Worm (Caenorhabditis elegans) whole organism, L4 larva: ENCODE results near the gene srh-73.

Experiments
- D1046.2 ChIP-seq: fragments of 200-800 bp; sonication (Bioruptor generic); IDR thresholded peaks from 2 replicates; pipeline ENCODE4 v1.3.6; 2022; ENCODE audit warnings: missing genetic modification characterization, missing compliant biosample characterization
- F10B5.3 ChIP-seq: sonication (generic microtip); optimal IDR thresholded peaks from 2 replicates; lab custom pipeline; 2016; ENCODE audit warnings: mild to moderate bottlenecking, missing genetic modification characterization, missing compliant biosample characterization
- F49E8.2 ChIP-seq: sonication (generic microtip); optimal IDR thresholded peaks from 2 replicates; lab custom pipeline; 2016; ENCODE audit warnings: missing compliant biosample characterization, mild to moderate bottlenecking, missing genetic modification characterization, borderline replicate concordance
- R02D3.7 ChIP-seq: fragments of 150-350 bp; sonication (generic microtip); optimal IDR thresholded peaks from 3 replicates; lab custom pipeline; 2014; ENCODE audit warnings: missing biosample characterization, missing genetic modification characterization
- Y5F2A.4 ChIP-seq: fragments of 200-800 bp; sonication (Bioruptor generic); optimal IDR thresholded peaks from 2 replicates; lab custom pipeline; 2018; ENCODE audit warnings: mild to moderate bottlenecking, missing genetic modification characterization, missing compliant biosample characterization
- aha-1 ChIP-seq: fragments of 150-350 bp; peaks from one replicate; lab custom pipeline; 2014; ENCODE audit warnings: missing biosample characterization, missing genetic modification characterization
- aly-2 ChIP-seq: sonication (generic microtip); optimal IDR thresholded peaks from 2 replicates; lab custom pipeline; 2018; ENCODE audit warnings: missing biosample characterization, missing genetic modification characterization
- ceh-20 ChIP-seq: fragments of 200-800 bp; sonication (Bioruptor generic); IDR thresholded peaks from 2 replicates; pipeline ENCODE4 v1.3.6; 2022; ENCODE audit warnings: missing genetic modification reagents, missing genetic modification characterization, missing compliant biosample characterization
- ceh-32 ChIP-seq: sonication (generic microtip); optimal IDR thresholded peaks from 2 replicates; lab custom pipeline; 2016; ENCODE audit warnings: mild to moderate bottlenecking, missing genetic modification characterization, missing compliant biosample characterization; ENCODE audit not compliant: poor library complexity
- cey-2 ChIP-seq: sonication (generic microtip); optimal IDR thresholded peaks from 3 replicates; lab custom pipeline; 2017; ENCODE audit warnings: missing genetic modification characterization, mild to moderate bottlenecking, missing compliant biosample characterization, antibody characterized with exemption, borderline replicate concordance; ENCODE audit not compliant: insufficient read depth
- ctbp-1 ChIP-seq: fragments of 200-800 bp; sonication (Bioruptor generic); IDR thresholded peaks from 2 replicates; pipeline ENCODE4 v1.3.6; 2022; ENCODE audit warnings: missing genetic modification reagents, missing genetic modification characterization, missing compliant biosample characterization
- daf-19 ChIP-seq: fragments of 200-800 bp; sonication (Bioruptor generic); conservative IDR thresholded peaks from 2 replicates; pipeline ENCODE4 v1.3.6; 2022; ENCODE audit warnings: missing genetic modification characterization, missing compliant biosample characterization
- duxl-1 ChIP-seq: sonication (generic microtip); optimal IDR thresholded peaks from 2 replicates; lab custom pipeline; 2016; ENCODE audit warnings: mild to moderate bottlenecking, missing genetic modification characterization, moderate library complexity, missing compliant biosample characterization; ENCODE audit not compliant: poor library complexity
- egl-27 ChIP-seq: sonication (generic microtip); optimal IDR thresholded peaks from 3 replicates; lab custom pipeline; 2017; ENCODE audit warnings: missing biosample characterization, missing genetic modification reagents, missing genetic modification characterization
- hmg-1.1 ChIP-seq: fragments of 200-800 bp; sonication (Bioruptor generic); IDR thresholded peaks from 2 replicates; pipeline ENCODE4 v1.3.6; 2022; ENCODE audit warnings: missing genetic modification reagents, missing genetic modification characterization, missing compliant biosample characterization
- lin-29 ChIP-seq: fragments of 200-800 bp; sonication (Bioruptor generic); IDR thresholded peaks from 2 replicates; pipeline ENCODE4 v1.3.6; 2022; ENCODE audit warnings: missing genetic modification reagents, missing genetic modification characterization, missing compliant biosample characterization
- lin-38 ChIP-seq: fragments of 200-800 bp; sonication (Bioruptor generic); IDR thresholded peaks from 2 replicates; pipeline ENCODE4 v1.3.6; 2022; ENCODE audit warnings: missing genetic modification reagents, missing genetic modification characterization, missing compliant biosample characterization
- lir-3 ChIP-seq: sonication (generic microtip); optimal IDR thresholded peaks from 2 replicates; lab custom pipeline; 2016; ENCODE audit warnings: mild to moderate bottlenecking, missing genetic modification characterization, missing compliant biosample characterization
- lsy-2 ChIP-seq, 2 experiments: fragments of 150-350 bp in 1 of 2; sonication (generic microtip) in 1 of 2; optimal IDR thresholded peaks; 2 replicates each; lab custom pipeline; 2014 to 2017; ENCODE audit warnings: missing biosample characterization in 2 of 2, missing genetic modification characterization in 2 of 2
- madf-9 ChIP-seq: fragments of 200-800 bp; sonication (Bioruptor generic); conservative IDR thresholded peaks from 2 replicates; pipeline ENCODE4 v1.3.6; 2022; ENCODE audit warnings: missing genetic modification reagents, missing genetic modification characterization, missing compliant biosample characterization
- mxl-3 ChIP-seq: fragments of 200-800 bp; sonication (Bioruptor generic); optimal IDR thresholded peaks from 2 replicates; lab custom pipeline; 2018; ENCODE audit warnings: mild to moderate bottlenecking, missing genetic modification characterization, missing compliant biosample characterization
- nhr-111 ChIP-seq: fragments of 200-800 bp; sonication (Bioruptor generic); optimal IDR thresholded peaks from 2 replicates; lab custom pipeline; 2018; ENCODE audit warnings: mild to moderate bottlenecking, missing genetic modification characterization, missing compliant biosample characterization
- nhr-237 ChIP-seq: sonication (generic microtip); optimal IDR thresholded peaks from 2 replicates; lab custom pipeline; 2017; ENCODE audit warnings: missing biosample characterization, missing genetic modification characterization
- nhr-41 ChIP-seq: fragments of 200-800 bp; sonication (Bioruptor generic); IDR thresholded peaks from 2 replicates; pipeline ENCODE4 v1.3.6; 2022; ENCODE audit warnings: missing genetic modification reagents, missing genetic modification characterization, missing compliant biosample characterization
- nhr-42 ChIP-seq: fragments of 200-800 bp; sonication (Bioruptor generic); IDR thresholded peaks from 2 replicates; pipeline ENCODE4 v1.3.6; 2022; ENCODE audit warnings: missing genetic modification characterization, missing compliant biosample characterization
- php-3 ChIP-seq: fragments of 200-800 bp; sonication (Bioruptor generic); IDR thresholded peaks from 2 replicates; pipeline ENCODE4 v1.3.6; 2022; ENCODE audit warnings: missing genetic modification reagents, missing genetic modification characterization, missing compliant biosample characterization
- pqm-1 ChIP-seq: sonication (generic microtip); optimal IDR thresholded peaks from 2 replicates; lab custom pipeline; 2017; ENCODE audit warnings: missing biosample characterization, missing genetic modification characterization
- rbr-2 ChIP-seq: sonication (generic microtip); optimal IDR thresholded peaks from 2 replicates; lab custom pipeline; 2016; ENCODE audit warnings: missing genotype, missing genetic modification characterization, missing compliant biosample characterization
- sdz-12 ChIP-seq: fragments of 200-800 bp; sonication (Bioruptor generic); optimal IDR thresholded peaks from 2 replicates; lab custom pipeline; 2018; ENCODE audit warnings: mild to moderate bottlenecking, missing genetic modification characterization, missing compliant biosample characterization
- snpc-4 ChIP-seq: fragments of 150-350 bp; optimal IDR thresholded peaks from 2 replicates; lab custom pipeline; 2014; ENCODE audit warnings: missing biosample characterization, missing genetic modification characterization
- spr-1 ChIP-seq: sonication (generic microtip); optimal IDR thresholded peaks from 2 replicates; lab custom pipeline; 2016; ENCODE audit warnings: mild to moderate bottlenecking, missing genetic modification characterization, missing compliant biosample characterization
- spr-3 ChIP-seq: fragments of 200-800 bp; sonication (Bioruptor generic); optimal IDR thresholded peaks from 2 replicates; lab custom pipeline; 2018; ENCODE audit warnings: mild to moderate bottlenecking, missing genetic modification characterization, missing compliant biosample characterization
- unc-62 ChIP-seq, 3 experiments: fragments of 150-350 bp in 1 of 3; sonication (generic microtip); optimal IDR thresholded peaks in 2 of 3; peaks in 1 of 3; 1 replicate in 1 of 3; 2 replicates in 2 of 3; lab custom pipeline; 2014 to 2017; ENCODE audit warnings: missing biosample characterization in 3 of 3, missing genetic modification characterization in 3 of 3, missing genetic modification reagents in 3 of 3, missing genotype in 1 of 3
- zag-1 ChIP-seq: fragments of 150-350 bp; optimal IDR thresholded peaks from 2 replicates; lab custom pipeline; 2014; ENCODE audit warnings: missing biosample characterization, missing genetic modification characterization
- zfp-2 ChIP-seq: sonication (generic microtip); optimal IDR thresholded peaks from 2 replicates; lab custom pipeline; 2016; ENCODE audit warnings: mild to moderate bottlenecking, missing genetic modification characterization, missing compliant biosample characterization
- zfp-3 ChIP-seq: fragments of 200-800 bp; sonication (Bioruptor generic); conservative IDR thresholded peaks from 2 replicates; pipeline ENCODE4 v1.3.6; 2022; ENCODE audit warnings: missing genetic modification reagents, missing genetic modification characterization, missing compliant biosample characterization
- zip-2 ChIP-seq: fragments of 150-350 bp; optimal IDR thresholded peaks from 2 replicates; lab custom pipeline; 2014; ENCODE audit warnings: missing biosample characterization, missing genetic modification characterization

The srh-73 gene

DNA sequence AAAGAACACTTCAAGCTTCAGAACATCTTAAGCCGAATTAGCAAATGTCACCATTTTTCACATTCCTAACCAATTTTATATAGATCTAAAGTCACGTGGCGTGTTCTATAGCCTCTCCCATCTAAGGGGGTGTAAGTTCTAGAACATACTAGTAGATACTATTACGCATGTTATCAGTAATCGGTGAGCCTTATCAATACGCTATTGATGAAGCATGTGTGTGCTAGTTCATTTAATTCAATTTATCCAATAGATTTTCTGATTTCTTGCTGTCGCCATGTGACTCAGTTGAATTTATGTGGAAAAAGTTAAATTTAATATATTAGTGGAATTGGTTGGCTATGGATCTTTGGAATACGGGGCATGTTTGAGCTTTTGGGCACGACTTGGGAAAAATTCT is 5.5 kb upstream of the srh-73 start:
- TF ChIP-seq spr-1 (tag; lab: Kevin White, UChicago) (no peak), aha-1 (tag; lab: Kevin White, UChicago) (peak; percentile 64)

DNA sequence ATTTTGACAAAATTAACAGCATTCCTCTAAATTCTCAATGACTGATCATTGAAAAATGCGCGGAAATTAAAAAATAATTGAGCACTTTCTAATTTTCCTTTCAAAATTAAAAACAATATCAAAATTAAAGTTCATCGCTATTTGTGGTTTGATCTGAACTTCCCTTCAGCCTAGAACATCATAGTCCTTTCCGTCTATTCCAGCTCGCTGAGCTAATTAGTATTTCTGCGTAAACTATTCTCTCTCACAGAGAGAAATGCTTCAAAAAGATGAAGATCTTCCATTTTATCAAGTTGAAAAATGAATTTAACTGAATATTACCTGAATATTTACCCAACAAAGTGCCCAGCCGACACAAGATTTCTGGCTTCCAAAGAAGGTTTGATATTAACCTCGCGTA is 4.9 kb upstream of the srh-73 start, which contains the start of gene srh-68:
srh-68 (plus strand) TSS at position 301 of the 400 bp plus-strand sequence.
- TF ChIP-seq nhr-42 (GFP tag; lab: Robert Waterston, UW) (no peak), aly-2 (tag; lab: Kevin White, UChicago) (no peak), lsy-2 (tag; optimal IDR thresholded peaks at IDR 0.05; lab: Kevin White, UChicago) (no peak), pqm-1 (tag; lab: Kevin White, UChicago) (no peak)

DNA sequence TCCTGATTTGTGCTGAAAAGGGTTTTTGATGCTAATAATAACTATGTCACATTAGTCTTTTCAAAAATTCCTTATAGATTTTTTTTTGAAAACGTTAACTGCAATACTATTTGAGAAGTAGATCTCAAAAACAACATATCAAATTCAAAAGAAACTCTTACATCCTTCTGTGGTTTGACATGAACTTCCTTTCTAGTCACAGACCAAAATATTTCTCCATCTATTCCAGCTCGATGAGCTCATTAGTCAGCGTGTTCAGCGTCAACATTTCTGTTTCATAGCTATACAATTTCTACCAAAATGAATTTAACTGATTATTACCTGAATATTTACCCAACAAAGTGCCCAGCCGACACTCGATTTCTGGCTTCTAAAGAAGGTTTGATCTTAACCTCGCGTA is 3.3 kb upstream of the srh-73 start, which contains the start of gene srh-67:
srh-67 (plus strand) TSS at position 301 of the 400 bp plus-strand sequence.
- TF ChIP-seq nhr-237 (no peak), mxl-3 (no peak), sdz-12 (no peak), egl-27 (no peak), ceh-20 (GFP tag; lab: Robert Waterston, UW) (no peak), nhr-111 (GFP tag; lab: Kevin White, UChicago) (no peak), D1046.2 (no peak), zfp-2 (tag; lab: Kevin White, UChicago) (no peak), Y5F2A.4 (GFP tag; lab: Kevin White, UChicago) (no peak), php-3 (GFP tag; lab: Robert Waterston, UW) (no peak), zag-1 (tag; lab: Kevin White, UChicago) (no peak), ceh-32 (tag; lab: Kevin White, UChicago) (no peak), nhr-41 (GFP tag; lab: Robert Waterston, UW) (no peak), spr-3 (GFP tag; lab: Kevin White, UChicago) (no peak), lin-38 (GFP tag; lab: Robert Waterston, UW) (no peak), lsy-2 (tag; optimal IDR thresholded peaks at IDR 0.05; lab: Kevin White, UChicago) (no peak), cey-2 (no peak), R02D3.7 (no peak), rbr-2 (tag; lab: Kevin White, UChicago) (no peak), daf-19 (GFP tag; lab: Robert Waterston, UW) (no peak)

DNA sequence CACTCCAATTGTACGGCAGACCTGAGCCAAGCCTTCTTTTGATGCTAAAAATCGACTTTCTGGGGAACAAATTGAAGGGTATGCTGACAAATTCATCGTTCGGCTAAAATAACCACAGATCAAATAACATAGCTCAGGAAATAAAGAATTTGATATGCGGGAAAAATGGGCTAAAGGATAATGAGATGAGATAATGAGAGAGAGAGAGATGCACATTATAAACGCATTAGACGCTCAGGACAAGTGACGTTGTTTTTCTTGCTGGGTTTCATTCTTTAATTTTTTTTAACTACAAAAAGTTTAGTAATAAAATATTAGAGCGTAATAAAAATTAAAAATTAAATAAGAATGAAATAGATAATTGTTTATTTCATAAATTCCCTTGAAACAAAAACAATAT is 2.7 kb downstream of the srh-73 start, which contains the start of gene srh-69:
srh-69 (minus strand) TSS at position 101 of the 400 bp plus-strand sequence.
- TF ChIP-seq aly-2 (tag; lab: Kevin White, UChicago) (no peak), zip-2 (tag; lab: Kevin White, UChicago) (no peak), F10B5.3 (tag; lab: Kevin White, UChicago) (no peak), lin-29 (GFP tag; lab: Robert Waterston, UW) (no peak), ctbp-1 (no peak), F49E8.2 (tag; lab: Kevin White, UChicago) (no peak), lsy-2 (tag; optimal IDR thresholded peaks at IDR 0.05; lab: Kevin White, UChicago) (no peak), zfp-3 (no peak), lir-3 (tag; lab: Kevin White, UChicago) (no peak), snpc-4 (tag; lab: Kevin White, UChicago) (no peak)

DNA sequence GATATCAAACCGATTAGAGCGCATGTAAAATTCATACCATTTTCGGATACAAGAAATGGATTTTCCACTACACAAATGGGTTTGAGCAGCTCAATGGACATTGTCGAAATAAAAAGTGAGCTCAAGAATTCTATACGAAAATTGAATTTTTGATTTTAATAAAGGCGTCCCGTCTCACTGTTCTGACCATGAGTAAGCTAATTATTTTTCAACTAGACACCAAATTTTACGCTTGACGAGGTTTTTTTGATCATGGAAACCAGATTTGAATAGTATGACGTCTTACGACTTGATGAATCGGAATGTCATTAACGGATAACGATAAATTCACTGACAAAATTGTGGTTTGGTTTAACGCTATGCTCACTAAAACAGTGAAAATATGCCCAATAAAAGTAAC is 4.3 kb downstream of the srh-73 start, which contains the start of gene srh-61:
srh-61 (minus strand) TSS at position 101 of the 400 bp plus-strand sequence.
- TF ChIP-seq egl-27 (no peak), madf-9 (GFP tag; lab: Robert Waterston, UW) (no peak), unc-62 (GFP tag; optimal IDR thresholded peaks at IDR 0.05 in 1 of 2; lab: Kevin White, UChicago) (peak in 1 of 2 experiments; percentile 49), unc-62 (tag; optimal IDR thresholded peaks at IDR 0.05; lab: Kevin White, UChicago) (no peak), hmg-1.1 (GFP tag; lab: Robert Waterston, UW) (no peak), duxl-1 (tag; lab: Kevin White, UChicago) (no peak)
- TF ChIP-seq, all 104 proteins: peak for 1
